Worm (Caenorhabditis elegans) whole organism, L1 larva: Measurements from ENCODE around the gene slc-25A32.

Experiments
- C34B4.2 ChIP-seq: sonication (generic microtip); optimal IDR thresholded peaks from 2 replicates; lab custom pipeline; 2017; ENCODE audit warnings: mild to moderate bottlenecking, missing genetic modification characterization, missing compliant biosample characterization
- F16B12.6 ChIP-seq: fragments of 150-350 bp; optimal IDR thresholded peaks from 2 replicates; lab custom pipeline; 2014; ENCODE audit warnings: missing biosample characterization, missing genetic modification characterization
- aly-2 ChIP-seq: fragments of 150-350 bp; optimal IDR thresholded peaks from 2 replicates; lab custom pipeline; 2014; ENCODE audit warnings: missing biosample characterization, missing genetic modification characterization
- ama-1 ChIP-seq: fragments of 150-350 bp; optimal IDR thresholded peaks from 2 replicates; lab custom pipeline; 2014
- blmp-1 ChIP-seq: fragments of 150-350 bp; optimal IDR thresholded peaks from 2 replicates; lab custom pipeline; 2014; ENCODE audit warnings: missing biosample characterization, missing genetic modification characterization
- ceh-63 ChIP-seq: fragments of 200-800 bp; sonication (Bioruptor generic); optimal IDR thresholded peaks from 2 replicates; lab custom pipeline; 2018; ENCODE audit warnings: mild to moderate bottlenecking, missing genetic modification characterization, missing compliant biosample characterization
- ceh-8 ChIP-seq: fragments of 200-800 bp; sonication (Bioruptor generic); optimal IDR thresholded peaks from 2 replicates; lab custom pipeline; 2018; ENCODE audit warnings: mild to moderate bottlenecking, missing genetic modification characterization, moderate library complexity, missing compliant biosample characterization
- ceh-82 ChIP-seq, 3 experiments: fragments of 150-350 bp in 1 of 3; sonication (generic microtip) in 2 of 3; optimal IDR thresholded peaks; 2 replicates each; lab custom pipeline; 2014 to 2017; ENCODE audit warnings: missing biosample characterization in 3 of 3, missing genetic modification characterization in 3 of 3
- ceh-88 ChIP-seq: fragments of 200-800 bp; sonication (Bioruptor generic); IDR thresholded peaks from 2 replicates; pipeline ENCODE4 v1.3.6; 2022; ENCODE audit warnings: missing genetic modification characterization, missing compliant biosample characterization
- ces-1 ChIP-seq: fragments of 150-350 bp; optimal IDR thresholded peaks from 2 replicates; lab custom pipeline; 2014; ENCODE audit warnings: missing biosample characterization, missing genetic modification reagents, missing genetic modification characterization
- efl-1 ChIP-seq, 4 experiments: fragments of 150-350 bp; optimal IDR thresholded peaks in 3 of 4; peaks in 1 of 4; 1 replicate in 1 of 4; 2 replicates in 3 of 4; lab custom pipeline; 2014; ENCODE audit warnings: missing biosample characterization in 2 of 4, missing genetic modification characterization in 2 of 4, missing genetic modification reagents in 2 of 4
- elt-2 ChIP-seq: sonication (generic microtip); optimal IDR thresholded peaks from 2 replicates; lab custom pipeline; 2016; ENCODE audit warnings: missing genetic modification characterization, mild to moderate bottlenecking, inconsistent platforms, missing compliant biosample characterization, missing genetic modification reagents
- elt-3 ChIP-seq, 6 experiments: fragments of 150-350 bp in 1 of 6; sonication (generic microtip); optimal IDR thresholded peaks; 2 replicates each; lab custom pipeline; 2017 to 2018; ENCODE audit warnings: missing biosample characterization in 6 of 6, missing genetic modification characterization in 6 of 6, inconsistent platforms in 1 of 6
- fkh-4 ChIP-seq: sonication (generic microtip); optimal IDR thresholded peaks from 2 replicates; lab custom pipeline; 2016; ENCODE audit warnings: missing compliant biosample characterization, missing genetic modification characterization, borderline replicate concordance
- fkh-8 ChIP-seq: sonication (generic microtip); optimal IDR thresholded peaks from 2 replicates; lab custom pipeline; 2016; ENCODE audit warnings: mild to moderate bottlenecking, missing genetic modification characterization, missing compliant biosample characterization
- fos-1 ChIP-seq: fragments of 150-350 bp; optimal IDR thresholded peaks from 2 replicates; lab custom pipeline; 2014; ENCODE audit warnings: missing biosample characterization, missing genetic modification characterization
- grh-1 ChIP-seq: fragments of 200-800 bp; sonication (Bioruptor generic); IDR thresholded peaks from 2 replicates; pipeline ENCODE4 v1.3.6; 2022; ENCODE audit warnings: missing genetic modification reagents, missing genetic modification characterization, missing compliant biosample characterization
- hlh-4 ChIP-seq: sonication (generic microtip); optimal IDR thresholded peaks from 2 replicates; lab custom pipeline; 2016; ENCODE audit warnings: mild to moderate bottlenecking, missing genetic modification characterization, missing compliant biosample characterization
- jun-1 ChIP-seq: fragments of 150-350 bp; optimal IDR thresholded peaks from 2 replicates; lab custom pipeline; 2014; ENCODE audit warnings: missing biosample characterization, missing genetic modification reagents, missing genetic modification characterization
- lin-13 ChIP-seq: fragments of 150-350 bp; optimal IDR thresholded peaks from 2 replicates; lab custom pipeline; 2014; ENCODE audit warnings: missing biosample characterization, missing genetic modification reagents, missing genetic modification characterization
- lin-15B ChIP-seq: fragments of 150-350 bp; sonication (generic microtip); optimal IDR thresholded peaks from 3 replicates; lab custom pipeline; 2014; ENCODE audit warnings: missing biosample characterization, missing genetic modification characterization
- lin-35 ChIP-seq, 2 experiments: fragments of 150-350 bp; optimal IDR thresholded peaks; 2 replicates each; lab custom pipeline; 2014; ENCODE audit warnings: missing biosample characterization in 2 of 2, missing genetic modification characterization in 2 of 2, missing genetic modification reagents in 2 of 2
- lin-39 ChIP-seq: fragments of 150-350 bp; optimal IDR thresholded peaks from 2 replicates; lab custom pipeline; 2014; ENCODE audit warnings: missing biosample characterization, missing genetic modification reagents, missing genetic modification characterization
- lir-3 ChIP-seq: sonication (generic microtip); optimal IDR thresholded peaks from 2 replicates; lab custom pipeline; 2016; ENCODE audit warnings: mild to moderate bottlenecking, missing genetic modification characterization, moderate library complexity, missing compliant biosample characterization; ENCODE audit not compliant: poor library complexity
- lsy-2 ChIP-seq, 2 experiments: fragments of 150-350 bp; optimal IDR thresholded peaks; 2 replicates each; lab custom pipeline; 2014; ENCODE audit warnings: missing biosample characterization in 2 of 2, missing genetic modification characterization in 2 of 2
- mab-9 ChIP-seq: fragments of 200-800 bp; sonication (Bioruptor generic); IDR thresholded peaks from 2 replicates; pipeline ENCODE4 v1.3.6; 2022; ENCODE audit warnings: missing genetic modification reagents, missing genetic modification characterization, missing compliant biosample characterization
- mdl-1 ChIP-seq, 2 experiments: fragments of 150-350 bp; optimal IDR thresholded peaks; 2 replicates each; lab custom pipeline; 2014 to 2017; ENCODE audit warnings: missing biosample characterization in 2 of 2, missing genetic modification characterization in 2 of 2, inconsistent platforms in 1 of 2
- mef-2 ChIP-seq: fragments of 150-350 bp; optimal IDR thresholded peaks from 2 replicates; lab custom pipeline; 2014; ENCODE audit warnings: missing biosample characterization, missing genetic modification characterization
- mep-1 ChIP-seq: fragments of 150-350 bp; optimal IDR thresholded peaks from 2 replicates; lab custom pipeline; 2014; ENCODE audit warnings: missing biosample characterization, missing genetic modification characterization
- nhr-11 ChIP-seq: fragments of 150-350 bp; optimal IDR thresholded peaks from 2 replicates; lab custom pipeline; 2014; ENCODE audit warnings: missing biosample characterization, missing genetic modification characterization
- nhr-19 ChIP-seq: fragments of 200-800 bp; sonication (Bioruptor generic); conservative IDR thresholded peaks from 2 replicates; pipeline ENCODE4 v1.3.6; 2022; ENCODE audit warnings: missing genetic modification characterization, missing compliant biosample characterization
- nhr-20 ChIP-seq: sonication (generic microtip); optimal IDR thresholded peaks from 2 replicates; lab custom pipeline; 2016; ENCODE audit warnings: mild to moderate bottlenecking, missing genetic modification characterization, missing compliant biosample characterization
- nhr-47 ChIP-seq: sonication (generic microtip); optimal IDR thresholded peaks from 2 replicates; lab custom pipeline; 2016; ENCODE audit warnings: mild to moderate bottlenecking, missing genetic modification characterization, moderate library complexity, missing compliant biosample characterization
- nhr-71 ChIP-seq: sonication (generic microtip); optimal IDR thresholded peaks from 2 replicates; lab custom pipeline; 2016; ENCODE audit warnings: mild to moderate bottlenecking, missing genetic modification characterization, moderate library complexity, missing compliant biosample characterization
- nhr-77 ChIP-seq: fragments of 150-350 bp; optimal IDR thresholded peaks from 2 replicates; lab custom pipeline; 2014; ENCODE audit warnings: missing biosample characterization, missing genetic modification characterization
- nhr-90 ChIP-seq: sonication (generic microtip); optimal IDR thresholded peaks from 2 replicates; lab custom pipeline; 2016; ENCODE audit warnings: mild to moderate bottlenecking, missing genetic modification characterization, missing compliant biosample characterization; ENCODE audit not compliant: poor library complexity
- pqm-1 ChIP-seq: sonication (generic microtip); optimal IDR thresholded peaks from 3 replicates; lab custom pipeline; 2017; ENCODE audit warnings: missing biosample characterization, missing genetic modification characterization
- rnt-1 ChIP-seq: sonication (generic microtip); optimal IDR thresholded peaks from 2 replicates; lab custom pipeline; 2016; ENCODE audit warnings: mild to moderate bottlenecking, missing genetic modification characterization, moderate library complexity, missing compliant biosample characterization
- snu-23 ChIP-seq: sonication (generic microtip); optimal IDR thresholded peaks from 2 replicates; lab custom pipeline; 2016; ENCODE audit warnings: missing genetic modification characterization, missing compliant biosample characterization
- sptf-1 ChIP-seq: fragments of 150-350 bp; optimal IDR thresholded peaks from 2 replicates; lab custom pipeline; 2014; ENCODE audit warnings: missing biosample characterization, missing genetic modification characterization
- sup-37 ChIP-seq: fragments of 200-800 bp; sonication (Bioruptor generic); optimal IDR thresholded peaks from 2 replicates; lab custom pipeline; 2018; ENCODE audit warnings: mild to moderate bottlenecking, missing genetic modification characterization, missing compliant biosample characterization
- tlp-1 ChIP-seq: fragments of 150-350 bp; optimal IDR thresholded peaks from 2 replicates; lab custom pipeline; 2014; ENCODE audit warnings: missing biosample characterization, missing genetic modification characterization
- unc-30 ChIP-seq: sonication (generic microtip); optimal IDR thresholded peaks from 2 replicates; lab custom pipeline; 2017; ENCODE audit warnings: missing biosample characterization, missing genetic modification characterization
- unc-62 ChIP-seq: fragments of 150-350 bp; optimal IDR thresholded peaks from 2 replicates; lab custom pipeline; 2014; ENCODE audit warnings: missing biosample characterization, missing genetic modification reagents, missing genetic modification characterization
- vab-15 ChIP-seq: sonication (generic microtip); optimal IDR thresholded peaks from 2 replicates; lab custom pipeline; 2017; ENCODE audit warnings: missing genotype, mild to moderate bottlenecking, missing genetic modification characterization, missing compliant biosample characterization
- zag-1 ChIP-seq: fragments of 150-350 bp; optimal IDR thresholded peaks from 2 replicates; lab custom pipeline; 2014; ENCODE audit warnings: missing biosample characterization, missing genetic modification characterization
- ztf-4 ChIP-seq: fragments of 150-350 bp; optimal IDR thresholded peaks from 2 replicates; lab custom pipeline; 2014; ENCODE audit warnings: missing biosample characterization, missing genetic modification characterization

The slc-25A32 gene

ce11 chrII:8276057-8276456 is at the start of gene slc-25A32, which contains the start of gene gei-14 (continued):
- TF ChIP-seq ceh-63 (GFP tag; lab: Kevin White, UChicago) (no peak), lin-13 (GFP tag; lab: Kevin White, UChicago) (no peak), lin-35 (GFP tag; optimal IDR thresholded peaks at IDR 0.05; lab: Kevin White, UChicago) (peak; percentile 91 to 96), F16B12.6 (tag; lab: Kevin White, UChicago) (peak; percentile 78), nhr-20 (peak; percentile 18), ceh-82 (tag; optimal IDR thresholded peaks at IDR 0.05; lab: Kevin White, UChicago) (peak in 2 of 3 experiments; percentile 33 to 34), unc-62 (GFP tag; lab: Kevin White, UChicago) (no peak), nhr-47 (tag; lab: Kevin White, UChicago) (no peak), mab-9 (no peak), ama-1 (lab: Kevin White, UChicago) (no peak), nhr-90 (tag; lab: Kevin White, UChicago) (no peak), vab-15 (no peak), lin-39 (tag; lab: Kevin White, UChicago) (no peak), unc-30 (tag; lab: Kevin White, UChicago) (no peak), rnt-1 (tag; lab: Kevin White, UChicago) (peak; percentile 33), fkh-8 (tag; lab: Kevin White, UChicago) (no peak), fos-1 (peak; percentile 1), lir-3 (tag; lab: Kevin White, UChicago) (no peak), sup-37 (no peak), fkh-4 (tag; lab: Kevin White, UChicago) (no peak), aly-2 (no peak), ztf-4 (no peak), ceh-88 (GFP tag; lab: Robert Waterston, UW) (no peak), C34B4.2 (no peak), tlp-1 (no peak), pqm-1 (no peak), mef-2 (tag; lab: Kevin White, UChicago) (no peak), sptf-1 (tag; lab: Kevin White, UChicago) (no peak), snu-23 (peak; percentile 40), zag-1 (tag; lab: Kevin White, UChicago) (no peak), jun-1 (tag; lab: Kevin White, UChicago) (no peak)

- TF ChIP-seq efl-1 (optimal IDR thresholded peaks at IDR 0.05; lab: Kevin White, UChicago), result peak in 1 of 2 experiments; percentile 1
- no peak for TF ChIP-seq efl-1 (GFP tag; optimal IDR thresholded peaks at IDR 0.05 in 1 of 2; lab: Kevin White, UChicago)
- no peak for TF ChIP-seq rnt-1 (tag; lab: Kevin White, UChicago)
- TF ChIP-seq nhr-47 (tag; lab: Kevin White, UChicago), result no peak
- TF ChIP-seq nhr-11 (tag; lab: Kevin White, UChicago), result no peak
- peak; percentile 23 for TF ChIP-seq blmp-1 (tag; lab: Kevin White, UChicago)
- no peak for TF ChIP-seq zag-1 (tag; lab: Kevin White, UChicago)
- TF ChIP-seq ceh-8 (GFP tag; lab: Kevin White, UChicago), result no peak
- TF ChIP-seq hlh-4 (tag; lab: Kevin White, UChicago), result no peak
- peak; percentile 23 for TF ChIP-seq nhr-90 (tag; lab: Kevin White, UChicago)
- peak; percentile 47 for TF ChIP-seq nhr-20
- TF ChIP-seq fkh-8 (tag; lab: Kevin White, UChicago), result no peak
- no peak for TF ChIP-seq aly-2
- TF ChIP-seq ces-1, result no peak
- TF ChIP-seq nhr-71 (tag; lab: Kevin White, UChicago), result peak; percentile 42
- TF ChIP-seq snu-23, result peak; percentile 9
- no peak for TF ChIP-seq ceh-88 (GFP tag; lab: Robert Waterston, UW)
- no peak for TF ChIP-seq nhr-19 (GFP tag; lab: Robert Waterston, UW)
- peak in 1 of 2 experiments; percentile 16 for TF ChIP-seq lin-35 (GFP tag; optimal IDR thresholded peaks at IDR 0.05; lab: Kevin White, UChicago)
- TF ChIP-seq pqm-1, result peak; percentile 10
- TF ChIP-seq lin-15B (tag; lab: Kevin White, UChicago), result no peak
- TF ChIP-seq mep-1 (tag; lab: Kevin White, UChicago), result peak; percentile 40
- no peak for TF ChIP-seq nhr-77 (tag; lab: Kevin White, UChicago)
- no peak for TF ChIP-seq elt-3 (tag; optimal IDR thresholded peaks at IDR 0.05; lab: Kevin White, UChicago)
- TF ChIP-seq mdl-1 (tag; optimal IDR thresholded peaks at IDR 0.05; lab: Kevin White, UChicago), result peak in 1 of 2 experiments; percentile 29
- TF ChIP-seq elt-2 (tag; lab: Kevin White, UChicago), result peak; percentile 93
- no peak for TF ChIP-seq mab-9
- TF ChIP-seq lsy-2 (tag; optimal IDR thresholded peaks at IDR 0.05; lab: Kevin White, UChicago), result peak in 1 of 2 experiments; percentile 41
- no peak for TF ChIP-seq grh-1 (GFP tag; lab: Robert Waterston, UW)
- no peak for TF ChIP-seq ceh-63 (GFP tag; lab: Kevin White, UChicago)
Measured at ce11 chrII:8226475-8226874, 49.6 kb upstream of the slc-25A32 start.
